Fruit fly (Drosophila melanogaster): ENCODE results near the gene CG2017.
A peak's percentile ranks its signal among the peaks of the same experiment; 100 is the strongest.

The CG2017 gene

DNA sequence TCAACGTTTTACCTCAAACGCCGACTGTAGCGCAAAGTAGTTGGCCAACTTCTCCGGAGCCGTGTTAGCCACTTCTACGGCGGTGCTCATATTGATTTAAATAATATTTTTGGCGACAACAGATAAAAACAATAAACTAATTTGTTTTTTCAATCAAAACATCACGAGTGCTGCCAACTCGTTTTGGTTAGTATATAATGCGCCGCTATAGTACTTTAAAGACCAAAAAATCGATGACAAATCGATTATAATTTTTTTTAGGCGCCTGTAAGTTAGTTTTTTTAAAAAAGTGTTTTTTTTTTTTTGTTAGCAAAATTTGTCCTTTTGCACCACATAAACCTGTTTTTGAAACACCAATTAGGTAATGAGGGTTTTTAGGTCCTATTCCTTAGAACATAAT is 41.0 kb downstream of the CG2017 start, which contains the start of gene Hpr1 (continued):
- peak; percentile 77 for TF ChIP-seq Dref (GFP tag; IDR thresholded peaks at IDR 0.05)
- TF ChIP-seq CG1529 (GFP tag; optimal IDR thresholded peaks at IDR 0.05), result no peak
- no peak for TF ChIP-seq slp2 (GFP tag; optimal IDR thresholded peaks at IDR 0.05)
- TF ChIP-seq Dp (GFP tag; optimal IDR thresholded peaks at IDR 0.05), result peak; percentile 89
- no peak for TF ChIP-seq az2 (GFP tag; optimal IDR thresholded peaks at IDR 0.05)
- TF ChIP-seq CG30020 (tag; optimal IDR thresholded peaks at IDR 0.05), result no peak
- TF ChIP-seq pnt (GFP tag; optimal IDR thresholded peaks at IDR 0.05), result no peak
- no peak for TF ChIP-seq CG12104 (GFP tag; optimal IDR thresholded peaks at IDR 0.05)
- TF ChIP-seq MESR4 (GFP tag; optimal IDR thresholded peaks at IDR 0.05), result peak; percentile 36
- TF ChIP-seq mirr (GFP tag; optimal IDR thresholded peaks at IDR 0.05), result no peak
- peak; percentile 23; the same call in 1 of the 3 replicates for TF ChIP-seq Doc3 (GFP tag; IDR thresholded peaks at IDR 0.05; ENCODE audit: partially characterized antibody)
- no peak for TF ChIP-seq NfI (GFP tag; optimal IDR thresholded peaks at IDR 0.05)
- TF ChIP-seq Dip3 (GFP tag; optimal IDR thresholded peaks at IDR 0.05), result no peak
- peak; percentile 53 for TF ChIP-seq sens (GFP tag)
- no peak for TF ChIP-seq CG4328 (GFP tag; optimal IDR thresholded peaks at IDR 0.05)
- no peak for TF ChIP-seq z (GFP tag; IDR thresholded peaks at IDR 0.05)
- TF ChIP-seq en (GFP tag; optimal IDR thresholded peaks at IDR 0.05), result no peak
- no peak for TF ChIP-seq CG7839 (tag; optimal IDR thresholded peaks at IDR 0.05)
- no peak for TF ChIP-seq CG13894 (tag; optimal IDR thresholded peaks at IDR 0.05)
- TF ChIP-seq onecut (GFP tag; IDR thresholded peaks at IDR 0.05), result 0 out of 2 replicates have a peak, but pooled peaks have one; percentile 34
- TF ChIP-seq Scr (GFP tag; IDR thresholded peaks at IDR 0.05; ENCODE audit: partially characterized antibody), result peak; percentile 58
- TF ChIP-seq grau (tag; optimal IDR thresholded peaks at IDR 0.05), result no peak
- TF ChIP-seq caup (GFP tag; optimal IDR thresholded peaks at IDR 0.05; ENCODE audit: severe bottlenecking), result no peak
- TF ChIP-seq CG31224 (GFP tag; IDR thresholded peaks at IDR 0.05), result no peak
- no peak for TF ChIP-seq CG15479 (GFP tag; optimal IDR thresholded peaks at IDR 0.05)
- TF ChIP-seq CG2202 (tag; optimal IDR thresholded peaks at IDR 0.05), result no peak
- TF ChIP-seq CG10431 (GFP tag; optimal IDR thresholded peaks at IDR 0.05), result no peak
- no peak for TF ChIP-seq Spps (tag; optimal IDR thresholded peaks at IDR 0.05)
- TF ChIP-seq mld (GFP tag; IDR thresholded peaks at IDR 0.05; ENCODE audit: partially characterized antibody), result no peak
- no peak for TF ChIP-seq CG33557 (GFP tag; optimal IDR thresholded peaks at IDR 0.05)
- TF ChIP-seq dati (GFP tag; IDR thresholded peaks at IDR 0.05), result no peak
- TF ChIP-seq insv (GFP tag; optimal IDR thresholded peaks at IDR 0.05), result no peak
- no peak for TF ChIP-seq MTF-1 (GFP tag; optimal IDR thresholded peaks at IDR 0.05; ENCODE audit: borderline replicate concordance)
- TF ChIP-seq chinmo (GFP tag; IDR thresholded peaks at IDR 0.05; ENCODE audit: partially characterized antibody), result no peak
- TF ChIP-seq tna (GFP tag; IDR thresholded peaks at IDR 0.05; ENCODE audit: partially characterized antibody), result no peak
- no peak for TF ChIP-seq nerfin-1 (tag; optimal IDR thresholded peaks at IDR 0.05)
- TF ChIP-seq Jarid2 (GFP tag; optimal IDR thresholded peaks at IDR 0.05), result no peak
- no peak for TF ChIP-seq kay (GFP tag; optimal IDR thresholded peaks at IDR 0.05)
- TF ChIP-seq YL-1 (GFP tag; optimal IDR thresholded peaks at IDR 0.05), result peak; percentile 45
- no peak for TF ChIP-seq CG18476 (GFP tag; optimal IDR thresholded peaks at IDR 0.05)
- no peak for TF ChIP-seq CG10462 (GFP tag; optimal IDR thresholded peaks at IDR 0.05)
- no peak for TF ChIP-seq CG34422 (GFP tag; IDR thresholded peaks at IDR 0.05)
- TF ChIP-seq gfzf (GFP tag; optimal IDR thresholded peaks at IDR 0.05), result peak; percentile 41
- no peak for TF ChIP-seq trh (GFP tag; optimal IDR thresholded peaks at IDR 0.05)
- no peak for TF ChIP-seq CG33213 (GFP tag; optimal IDR thresholded peaks at IDR 0.05)
- TF ChIP-seq amos (GFP tag; IDR thresholded peaks at IDR 0.05; ENCODE audit: partially characterized antibody), result no peak; the same call in 1 of the 2 replicates
- no peak for TF ChIP-seq CG6272 (GFP tag; IDR thresholded peaks at IDR 0.05)
- peak; percentile 47 for TF ChIP-seq BEAF-32 (GFP tag; optimal IDR thresholded peaks at IDR 0.05)
- no peak for TF ChIP-seq wor (GFP tag; IDR thresholded peaks at IDR 0.05)
- TF ChIP-seq lbe (GFP tag; optimal IDR thresholded peaks at IDR 0.05), result no peak
